Worm (Caenorhabditis elegans): ENCODE data around the gene svop-1.

ce11 chrIII:8849507-8849906 lies 35.8 kb downstream of the svop-1 start, which contains the start of gene F44E2.8:
- TF ChIP-seq nhr-11 (tag; optimal IDR thresholded peaks at IDR 0.05) (no peak), nhr-237 (tag; optimal IDR thresholded peaks at IDR 0.05) (no peak), ceh-16 (tag; optimal IDR thresholded peaks at IDR 0.05) (no peak), nfya-1 (tag; optimal IDR thresholded peaks at IDR 0.05; ENCODE audit: insufficient read depth) (no peak), nhr-12 (tag; optimal IDR thresholded peaks at IDR 0.05) (no peak), unc-62 (GFP tag; optimal IDR thresholded peaks at IDR 0.05) (no peak), unc-39 (tag; optimal IDR thresholded peaks at IDR 0.05) (no peak), elt-1 (tag; optimal IDR thresholded peaks at IDR 0.05) (no peak), nhr-28 (tag; optimal IDR thresholded peaks at IDR 0.05) (no peak)
